Worm (Caenorhabditis elegans) whole organism, young adult: ENCODE results near the gene far-5.

Experiments
- B0261.1 ChIP-seq: sonication (generic microtip); optimal IDR thresholded peaks from 2 replicates; lab custom pipeline; 2016; ENCODE audit warnings: mild to moderate bottlenecking, missing genetic modification characterization, moderate library complexity, missing compliant biosample characterization
- B0336.3 ChIP-seq: fragments of 200-800 bp; sonication (Bioruptor generic); IDR thresholded peaks from 2 replicates; pipeline ENCODE4 v1.3.6; 2022; ENCODE audit warnings: missing genetic modification characterization, missing compliant biosample characterization
- D2030.7 ChIP-seq: fragments of 200-800 bp; sonication (Bioruptor generic); IDR thresholded peaks from 2 replicates; pipeline ENCODE4 v1.3.6; 2022; ENCODE audit warnings: missing genetic modification reagents, missing genetic modification characterization, missing compliant biosample characterization
- F39B2.1 ChIP-seq: fragments of 200-800 bp; sonication (Bioruptor generic); IDR thresholded peaks from 2 replicates; pipeline ENCODE4 v1.3.6; 2022; ENCODE audit warnings: missing genetic modification reagents, missing genetic modification characterization, missing compliant biosample characterization
- F49E8.2 ChIP-seq: sonication (generic microtip); optimal IDR thresholded peaks from 3 replicates; lab custom pipeline; 2017; ENCODE audit warnings: missing genetic modification characterization, mild to moderate bottlenecking, missing compliant biosample characterization, antibody characterized with exemption, moderate library complexity; ENCODE audit not compliant: insufficient read depth
- F52B5.7 ChIP-seq: sonication (generic microtip); optimal IDR thresholded peaks from 2 replicates; lab custom pipeline; 2016; ENCODE audit warnings: mild to moderate bottlenecking, missing genetic modification characterization, missing compliant biosample characterization
- F55B11.4 ChIP-seq: sonication (generic microtip); optimal IDR thresholded peaks from 2 replicates; lab custom pipeline; 2016; ENCODE audit warnings: missing compliant biosample characterization, missing genetic modification characterization, borderline replicate concordance; ENCODE audit not compliant: insufficient read depth
- F57A8.1 ChIP-seq: fragments of 200-800 bp; sonication (Bioruptor generic); optimal IDR thresholded peaks from 2 replicates; lab custom pipeline; 2018; ENCODE audit warnings: mild to moderate bottlenecking, missing genetic modification characterization, moderate library complexity, missing compliant biosample characterization
- T07F8.4 ChIP-seq: sonication (generic microtip); optimal IDR thresholded peaks from 2 replicates; lab custom pipeline; 2016; ENCODE audit warnings: mild to moderate bottlenecking, missing genetic modification characterization, moderate library complexity, missing compliant biosample characterization
- T26A5.8 ChIP-seq: sonication (generic microtip); optimal IDR thresholded peaks from 2 replicates; lab custom pipeline; 2016; ENCODE audit warnings: missing genetic modification characterization, missing compliant biosample characterization
- Y56A3A.18 ChIP-seq: fragments of 200-800 bp; sonication (Bioruptor generic); IDR thresholded peaks from 2 replicates; pipeline ENCODE4 v1.3.6; 2022; ENCODE audit warnings: missing genetic modification reagents, missing genetic modification characterization, missing compliant biosample characterization
- ama-1 ChIP-seq, 3 experiments: fragments of 150-350 bp in 1 of 3; sonication (generic microtip) in 2 of 3; optimal IDR thresholded peaks; 2 replicates each; lab custom pipeline; 2014 to 2018; ENCODE audit warnings: missing biosample characterization in 2 of 3, missing genetic modification characterization in 2 of 3, missing genetic modification reagents in 2 of 3
- aptf-3 ChIP-seq: fragments of 200-800 bp; sonication (Bioruptor generic); IDR thresholded peaks from 2 replicates; pipeline ENCODE4 v1.3.6; 2022; ENCODE audit warnings: missing genetic modification characterization, missing compliant biosample characterization
- atf-7 ChIP-seq: sonication (generic microtip); optimal IDR thresholded peaks from 2 replicates; lab custom pipeline; 2017; ENCODE audit warnings: mild to moderate bottlenecking, missing genetic modification characterization, missing compliant biosample characterization
- athp-1 ChIP-seq: sonication (generic microtip); optimal IDR thresholded peaks from 2 replicates; lab custom pipeline; 2017; ENCODE audit warnings: mild to moderate bottlenecking, missing genetic modification characterization, missing compliant biosample characterization
- attf-3 ChIP-seq: fragments of 200-800 bp; sonication (Bioruptor generic); conservative IDR thresholded peaks from 2 replicates; pipeline ENCODE4 v1.3.6; 2022; ENCODE audit warnings: missing genetic modification reagents, missing genetic modification characterization, missing compliant biosample characterization
- cebp-1 ChIP-seq, 2 experiments: fragments of 200-800 bp in 1 of 2; sonication (Bioruptor generic) in 1 of 2; sonication (generic microtip) in 1 of 2; IDR thresholded peaks in 1 of 2; optimal IDR thresholded peaks in 1 of 2; 2 replicates each; pipeline versions ENCODE4 v1.3.6 to Lab custom; 2017 to 2022; ENCODE audit warnings: missing compliant biosample characterization in 2 of 2, missing genetic modification characterization in 2 of 2, mild to moderate bottlenecking in 1 of 2, missing genetic modification reagents in 1 of 2, moderate library complexity in 1 of 2
- ceh-58 ChIP-seq: fragments of 200-800 bp; sonication (Bioruptor generic); IDR thresholded peaks from 2 replicates; pipeline ENCODE4 v1.3.6; 2022; ENCODE audit warnings: missing genetic modification characterization, missing compliant biosample characterization
- ceh-91 ChIP-seq: fragments of 200-800 bp; sonication (Bioruptor generic); IDR thresholded peaks from 2 replicates; pipeline ENCODE4 v1.3.6; 2022; ENCODE audit warnings: missing genetic modification reagents, missing genetic modification characterization, missing compliant biosample characterization
- dox-1 ChIP-seq: fragments of 200-800 bp; sonication (Bioruptor generic); IDR thresholded peaks from 2 replicates; pipeline ENCODE4 v1.3.6; 2022; ENCODE audit warnings: missing genetic modification reagents, missing genetic modification characterization, missing compliant biosample characterization
- efl-1 ChIP-seq: fragments of 150-350 bp; optimal IDR thresholded peaks from 2 replicates; lab custom pipeline; 2014; ENCODE audit warnings: missing biosample characterization, missing genetic modification reagents, missing genetic modification characterization
- gei-17 ChIP-seq: fragments of 200-800 bp; sonication (Bioruptor generic); optimal IDR thresholded peaks from 2 replicates; lab custom pipeline; 2018; ENCODE audit warnings: mild to moderate bottlenecking, missing genetic modification characterization, missing compliant biosample characterization
- him-1 ChIP-seq: sonication (generic microtip); optimal IDR thresholded peaks from 2 replicates; lab custom pipeline; 2016; ENCODE audit warnings: missing genotype, missing genetic modification reagents, missing genetic modification characterization, missing compliant biosample characterization
- hmg-1.2 ChIP-seq: fragments of 200-800 bp; sonication (Bioruptor generic); IDR thresholded peaks from 2 replicates; pipeline ENCODE4 v1.3.6; 2022; ENCODE audit warnings: missing genetic modification reagents, missing genetic modification characterization, missing compliant biosample characterization
- lag-1 ChIP-seq: fragments of 200-800 bp; sonication (Bioruptor generic); IDR thresholded peaks from 2 replicates; pipeline ENCODE4 v1.3.6; 2022; ENCODE audit warnings: missing genetic modification reagents, missing genetic modification characterization, missing compliant biosample characterization
- lin-26 ChIP-seq: fragments of 200-800 bp; sonication (Bioruptor generic); IDR thresholded peaks from 2 replicates; pipeline ENCODE4 v1.3.6; 2022; ENCODE audit warnings: missing genetic modification reagents, missing genetic modification characterization, missing compliant biosample characterization
- nfya-1 ChIP-seq: sonication (generic microtip); optimal IDR thresholded peaks from 2 replicates; lab custom pipeline; 2017; ENCODE audit warnings: antibody characterized with exemption, missing compliant biosample characterization, missing genetic modification characterization, borderline replicate concordance; ENCODE audit not compliant: insufficient read depth
- nfya-2 ChIP-seq: fragments of 200-800 bp; sonication (Bioruptor generic); IDR thresholded peaks from 2 replicates; pipeline ENCODE4 v1.3.6; 2022; ENCODE audit warnings: missing genetic modification reagents, missing genetic modification characterization, missing compliant biosample characterization
- nhr-120 ChIP-seq: fragments of 200-800 bp; sonication (Bioruptor generic); IDR thresholded peaks from 2 replicates; pipeline ENCODE4 v1.3.6; 2022; ENCODE audit warnings: missing genetic modification characterization, missing compliant biosample characterization
- rec-8 ChIP-seq, 2 experiments: sonication (generic microtip); optimal IDR thresholded peaks; 2 replicates each; lab custom pipeline; 2016; ENCODE audit warnings: mild to moderate bottlenecking in 2 of 2, missing genetic modification characterization in 2 of 2, missing genetic modification reagents in 2 of 2, missing genotype in 2 of 2, missing biosample characterization in 1 of 2, missing compliant biosample characterization in 1 of 2, moderate library complexity in 1 of 2
- rpc-1 ChIP-seq, 2 experiments: fragments of 150-350 bp in 1 of 2; sonication (generic microtip) in 1 of 2; optimal IDR thresholded peaks; 2 replicates each; lab custom pipeline; 2014 to 2018; ENCODE audit warnings: missing biosample characterization in 1 of 2, missing genetic modification characterization in 1 of 2, missing genetic modification reagents in 1 of 2, missing genotype in 1 of 2
- sdz-38 ChIP-seq: sonication (generic microtip); optimal IDR thresholded peaks from 2 replicates; lab custom pipeline; 2016; ENCODE audit warnings: missing genotype, missing genetic modification characterization, missing compliant biosample characterization
- snpc-4 ChIP-seq, 5 experiments: fragments of 150-350 bp in 1 of 5; sonication (generic microtip) in 4 of 5; optimal IDR thresholded peaks; 2 replicates each; lab custom pipeline; 2014 to 2018; ENCODE audit warnings: missing genetic modification characterization in 5 of 5, missing biosample characterization in 3 of 5, antibody characterized with exemption in 2 of 5, mild to moderate bottlenecking in 2 of 5, missing compliant biosample characterization in 2 of 5, missing genotype in 2 of 5, moderate library complexity in 2 of 5, missing genetic modification reagents in 1 of 5
- somi-1 ChIP-seq: fragments of 200-800 bp; sonication (Bioruptor generic); optimal IDR thresholded peaks from 2 replicates; lab custom pipeline; 2018; ENCODE audit warnings: mild to moderate bottlenecking, missing genetic modification characterization, missing compliant biosample characterization
- sptf-2 ChIP-seq: fragments of 200-800 bp; sonication (Bioruptor generic); optimal IDR thresholded peaks from 2 replicates; lab custom pipeline; 2018; ENCODE audit warnings: mild to moderate bottlenecking, missing genetic modification characterization, missing compliant biosample characterization
- tbp1 ChIP-seq: fragments of 200-800 bp; sonication (Bioruptor generic); optimal IDR thresholded peaks from 2 replicates; lab custom pipeline; 2018; ENCODE audit warnings: mild to moderate bottlenecking, missing genetic modification characterization, missing compliant biosample characterization
- tbx-9 ChIP-seq: sonication (generic microtip); optimal IDR thresholded peaks from 2 replicates; lab custom pipeline; 2016; ENCODE audit warnings: borderline replicate concordance, missing genetic modification characterization, inconsistent platforms, missing compliant biosample characterization
- ztf-18 ChIP-seq: sonication (generic microtip); optimal IDR thresholded peaks from 2 replicates; lab custom pipeline; 2016; ENCODE audit warnings: missing genotype, mild to moderate bottlenecking, missing genetic modification characterization, missing compliant biosample characterization
- ztf-25 ChIP-seq: fragments of 200-800 bp; sonication (Bioruptor generic); IDR thresholded peaks from 2 replicates; pipeline ENCODE4 v1.3.6; 2022; ENCODE audit warnings: missing genetic modification reagents, missing genetic modification characterization, missing compliant biosample characterization
- ztf-28 ChIP-seq: fragments of 200-800 bp; sonication (Bioruptor generic); IDR thresholded peaks from 2 replicates; pipeline ENCODE4 v1.3.6; 2022; ENCODE audit warnings: missing genetic modification reagents, missing genetic modification characterization, missing compliant biosample characterization

The far-5 gene

ce11 chrV:13025283-13025682 is 29.9 kb downstream of the far-5 start:
- TF ChIP-seq atf-7 (no peak), ztf-28 (0 out of 2 replicates have a peak, but pooled peaks have one; percentile 20), ceh-58 (GFP tag; lab: Robert Waterston, UW) (0 out of 2 replicates have a peak, but pooled peaks have one; percentile 21)
- TF ChIP-seq, all 124 proteins: peak for 2

DNA sequence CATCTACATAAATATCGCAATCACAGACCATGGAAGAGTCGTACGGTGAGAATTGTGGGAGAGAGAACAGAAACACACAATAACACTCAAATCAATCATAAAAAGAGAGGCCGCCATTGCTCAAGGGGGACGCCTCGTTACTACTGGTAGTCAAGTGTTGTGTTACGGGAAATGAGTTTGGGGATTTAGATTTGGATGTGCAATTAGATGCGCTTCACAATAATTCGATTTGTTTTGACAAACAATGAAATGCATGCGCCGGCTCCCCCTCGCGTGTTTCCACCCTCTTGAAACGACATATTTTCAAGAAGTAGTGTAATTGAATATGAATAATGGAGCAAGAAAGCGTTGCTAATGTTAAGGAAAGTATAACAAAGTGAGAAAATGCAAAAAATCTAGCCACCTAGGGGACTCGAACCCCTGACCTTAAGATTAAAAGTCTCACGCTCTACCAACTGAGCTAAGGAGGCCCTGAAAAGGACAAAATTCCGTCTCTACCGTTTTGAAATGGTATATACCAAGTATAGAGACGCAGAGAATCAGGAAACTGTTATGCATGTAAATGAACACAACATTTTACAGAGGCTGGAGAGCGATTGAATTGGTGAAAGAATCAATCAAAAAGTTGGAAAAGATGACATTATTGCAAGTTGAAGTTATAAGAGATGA is 31.4 kb downstream of the far-5 start:
- TF ChIP-seq somi-1 (no peak), athp-1 (tag; lab: Kevin White, UChicago) (no peak), dox-1 (GFP tag; lab: Robert Waterston, UW) (0 out of 2 replicates have a peak, but pooled peaks have one; percentile 17), F57A8.1 (GFP tag; lab: Kevin White, UChicago) (no peak), nhr-120 (GFP tag; lab: Robert Waterston, UW) (no peak), hmg-1.2 (peak; percentile 32; the same call in 1 of the 2 replicates), aptf-3 (GFP tag; lab: Robert Waterston, UW) (no peak), T07F8.4 (tag; lab: Kevin White, UChicago) (no peak), F52B5.7 (tag; lab: Kevin White, UChicago) (no peak), nfya-1 (tag; lab: Kevin White, UChicago) (no peak), lin-26 (GFP tag; lab: Robert Waterston, UW) (peak; percentile 82), B0336.3 (GFP tag; lab: Robert Waterston, UW) (no peak), D2030.7 (GFP tag; lab: Robert Waterston, UW) (peak; percentile 49), efl-1 (GFP tag; lab: Kevin White, UChicago) (no peak), ama-1 (optimal IDR thresholded peaks at IDR 0.05; lab: Kevin White, UChicago) (no peak), ama-1 (GFP tag; optimal IDR thresholded peaks at IDR 0.05; lab: Kevin White, UChicago) (no peak), lag-1 (GFP tag; lab: Robert Waterston, UW) (no peak), B0261.1 (peak; percentile 61), ztf-18 (tag; lab: Kevin White, UChicago) (peak; percentile 36), sdz-38 (tag; lab: Kevin White, UChicago) (no peak), him-1 (tag; lab: Kevin White, UChicago) (peak; percentile 41), F39B2.1 (no peak), cebp-1 (GFP tag; IDR thresholded peaks at IDR 0.05; lab: Robert Waterston, UW) (no peak), cebp-1 (tag; optimal IDR thresholded peaks at IDR 0.05; lab: Kevin White, UChicago) (no peak), nfya-2 (GFP tag; lab: Robert Waterston, UW) (no peak), F49E8.2 (no peak), tbp1 (peak; percentile 84), rec-8 (tag; optimal IDR thresholded peaks at IDR 0.05; lab: Kevin White, UChicago) (peak in 1 of 2 experiments; percentile 14), snpc-4 (GFP tag; optimal IDR thresholded peaks at IDR 0.05; lab: Kevin White, UChicago) (no peak), snpc-4 (tag; optimal IDR thresholded peaks at IDR 0.05; lab: Kevin White, UChicago) (no peak), sptf-2 (GFP tag; lab: Kevin White, UChicago) (no peak), Y56A3A.18 (GFP tag; lab: Robert Waterston, UW) (no peak), rpc-1 (optimal IDR thresholded peaks at IDR 0.05; lab: Kevin White, UChicago) (peak; percentile 46), rpc-1 (tag; optimal IDR thresholded peaks at IDR 0.05; lab: Kevin White, UChicago) (peak; percentile 79), T26A5.8 (tag; lab: Kevin White, UChicago) (no peak), ztf-25 (GFP tag; lab: Robert Waterston, UW) (0 out of 2 replicates have a peak, but pooled peaks have one; percentile 21), tbx-9 (tag; lab: Kevin White, UChicago) (no peak), ceh-91 (GFP tag; lab: Robert Waterston, UW) (no peak), attf-3 (GFP tag; lab: Robert Waterston, UW) (no peak), gei-17 (GFP tag; lab: Kevin White, UChicago) (no peak), F55B11.4 (tag; lab: Kevin White, UChicago) (no peak)
- TF ChIP-seq, all 124 proteins: peak for 11
